Worm (Caenorhabditis elegans) whole organism, late embryonic: Measurements from ENCODE around the gene ccch-5.

Source experiments
- ceh-19 ChIP-seq: fragments of 200-800 bp; sonication (Bioruptor generic); optimal IDR thresholded peaks from 2 replicates; lab custom pipeline; 2018; ENCODE audit warnings: mild to moderate bottlenecking, missing genetic modification characterization, missing compliant biosample characterization
- ceh-34 ChIP-seq: sonication (generic microtip); optimal IDR thresholded peaks from 2 replicates; lab custom pipeline; 2016; ENCODE audit warnings: mild to moderate bottlenecking, missing genetic modification characterization, missing compliant biosample characterization
- ceh-9 ChIP-seq: sonication (generic microtip); optimal IDR thresholded peaks from 2 replicates; lab custom pipeline; 2016; ENCODE audit warnings: mild to moderate bottlenecking, missing genetic modification characterization, inconsistent platforms, missing compliant biosample characterization
- elt-2 ChIP-seq: sonication (generic microtip); optimal IDR thresholded peaks from 2 replicates; lab custom pipeline; 2016; ENCODE audit warnings: missing genetic modification reagents, missing genetic modification characterization, missing compliant biosample characterization
- fkh-10 ChIP-seq: fragments of 150-350 bp; optimal IDR thresholded peaks from 2 replicates; lab custom pipeline; 2014; ENCODE audit warnings: missing biosample characterization, missing genetic modification reagents, missing genetic modification characterization
- lin-11 ChIP-seq: fragments of 200-800 bp; sonication (Bioruptor generic); optimal IDR thresholded peaks from 2 replicates; lab custom pipeline; 2018; ENCODE audit warnings: mild to moderate bottlenecking, missing genetic modification characterization, missing compliant biosample characterization
- pag-3 ChIP-seq: sonication (generic microtip); optimal IDR thresholded peaks from 2 replicates; lab custom pipeline; 2016; ENCODE audit warnings: missing compliant biosample characterization, missing genetic modification characterization, borderline replicate concordance
- pha-4 ChIP-seq: fragments of 150-350 bp; optimal IDR thresholded peaks from 2 replicates; lab custom pipeline; 2018; ENCODE audit warnings: missing biosample characterization, missing genetic modification reagents, missing genetic modification characterization
- pqm-1 ChIP-seq: sonication (generic microtip); optimal IDR thresholded peaks from 2 replicates; lab custom pipeline; 2016; ENCODE audit warnings: missing genetic modification characterization, missing compliant biosample characterization

ce11 chrIV:14950468-14950867 is 31.1 kb downstream of the ccch-5 start, which contains the start of gene Y41E3.22:
- TF ChIP-seq pag-3 (no peak), pqm-1 (tag; lab: Kevin White, UChicago) (no peak), pha-4 (tag; lab: Kevin White, UChicago) (no peak), fkh-10 (GFP tag; lab: Kevin White, UChicago) (no peak), ceh-34 (no peak), ceh-19 (GFP tag; lab: Kevin White, UChicago) (no peak), lin-11 (no peak), ceh-9 (no peak), elt-2 (tag; lab: Kevin White, UChicago) (no peak)
